Worm (Caenorhabditis elegans) whole organism, young adult: ENCODE results near the gene msp-40.
A peak's percentile ranks its signal among the peaks of the same experiment; 100 is the strongest.

Experiments
- B0336.3 ChIP-seq: fragments of 200-800 bp; sonication (Bioruptor generic); IDR thresholded peaks from 2 replicates; pipeline ENCODE4 v1.3.6; 2022; ENCODE audit warnings: missing genetic modification characterization, missing compliant biosample characterization
- D2030.7 ChIP-seq: fragments of 200-800 bp; sonication (Bioruptor generic); IDR thresholded peaks from 2 replicates; pipeline ENCODE4 v1.3.6; 2022; ENCODE audit warnings: missing genetic modification reagents, missing genetic modification characterization, missing compliant biosample characterization
- F33H1.4 ChIP-seq: fragments of 200-800 bp; sonication (Bioruptor generic); IDR thresholded peaks from 2 replicates; pipeline ENCODE4 v1.3.6; 2022; ENCODE audit warnings: missing genetic modification reagents, missing genetic modification characterization, missing compliant biosample characterization
- F49E8.2 ChIP-seq: sonication (generic microtip); optimal IDR thresholded peaks from 3 replicates; lab custom pipeline; 2017; ENCODE audit warnings: missing genetic modification characterization, mild to moderate bottlenecking, missing compliant biosample characterization, antibody characterized with exemption, moderate library complexity; ENCODE audit not compliant: insufficient read depth
- Y53G8AR.9 ChIP-seq: fragments of 200-800 bp; sonication (Bioruptor generic); conservative IDR thresholded peaks from 2 replicates; pipeline ENCODE4 v1.3.6; 2022; ENCODE audit warnings: missing genetic modification reagents, missing genetic modification characterization, missing compliant biosample characterization
- Y56A3A.18 ChIP-seq: fragments of 200-800 bp; sonication (Bioruptor generic); IDR thresholded peaks from 2 replicates; pipeline ENCODE4 v1.3.6; 2022; ENCODE audit warnings: missing genetic modification reagents, missing genetic modification characterization, missing compliant biosample characterization
- Y67H2A.10 ChIP-seq: fragments of 200-800 bp; sonication (Bioruptor generic); conservative IDR thresholded peaks from 2 replicates; pipeline ENCODE4 v1.3.6; 2022; ENCODE audit warnings: missing genetic modification reagents, missing genetic modification characterization, missing compliant biosample characterization
- ama-1 ChIP-seq, 3 experiments: fragments of 150-350 bp in 1 of 3; sonication (generic microtip) in 2 of 3; optimal IDR thresholded peaks; 2 replicates each; lab custom pipeline; 2014 to 2018; ENCODE audit warnings: missing biosample characterization in 2 of 3, missing genetic modification characterization in 2 of 3, missing genetic modification reagents in 2 of 3
- atf-7 ChIP-seq: sonication (generic microtip); optimal IDR thresholded peaks from 2 replicates; lab custom pipeline; 2017; ENCODE audit warnings: mild to moderate bottlenecking, missing genetic modification characterization, missing compliant biosample characterization
- athp-1 ChIP-seq: sonication (generic microtip); optimal IDR thresholded peaks from 2 replicates; lab custom pipeline; 2017; ENCODE audit warnings: mild to moderate bottlenecking, missing genetic modification characterization, missing compliant biosample characterization
- cebp-1 ChIP-seq, 2 experiments: fragments of 200-800 bp in 1 of 2; sonication (Bioruptor generic) in 1 of 2; sonication (generic microtip) in 1 of 2; IDR thresholded peaks in 1 of 2; optimal IDR thresholded peaks in 1 of 2; 2 replicates each; pipeline versions ENCODE4 v1.3.6 to Lab custom; 2017 to 2022; ENCODE audit warnings: missing compliant biosample characterization in 2 of 2, missing genetic modification characterization in 2 of 2, mild to moderate bottlenecking in 1 of 2, missing genetic modification reagents in 1 of 2, moderate library complexity in 1 of 2
- cebp-2 ChIP-seq: fragments of 200-800 bp; sonication (Bioruptor generic); IDR thresholded peaks from 2 replicates; pipeline ENCODE4 v1.3.6; 2022; ENCODE audit warnings: missing genetic modification characterization, missing compliant biosample characterization
- ceh-40 ChIP-seq: fragments of 200-800 bp; sonication (Bioruptor generic); IDR thresholded peaks from 2 replicates; pipeline ENCODE4 v1.3.6; 2022; ENCODE audit warnings: missing genetic modification characterization, missing compliant biosample characterization
- dox-1 ChIP-seq: fragments of 200-800 bp; sonication (Bioruptor generic); IDR thresholded peaks from 2 replicates; pipeline ENCODE4 v1.3.6; 2022; ENCODE audit warnings: missing genetic modification reagents, missing genetic modification characterization, missing compliant biosample characterization
- efl-1 ChIP-seq: fragments of 150-350 bp; optimal IDR thresholded peaks from 2 replicates; lab custom pipeline; 2014; ENCODE audit warnings: missing biosample characterization, missing genetic modification reagents, missing genetic modification characterization
- egl-18 ChIP-seq: fragments of 200-800 bp; sonication (Bioruptor generic); IDR thresholded peaks from 2 replicates; pipeline ENCODE4 v1.3.6; 2022; ENCODE audit warnings: missing genetic modification reagents, missing genetic modification characterization, missing compliant biosample characterization
- egrh-3 ChIP-seq: fragments of 200-800 bp; sonication (Bioruptor generic); IDR thresholded peaks from 2 replicates; pipeline ENCODE4 v1.3.6; 2022; ENCODE audit warnings: missing genetic modification reagents, missing genetic modification characterization, missing compliant biosample characterization
- ekl-4 ChIP-seq: fragments of 200-800 bp; sonication (Bioruptor generic); IDR thresholded peaks from 2 replicates; pipeline ENCODE4 v1.3.6; 2022; ENCODE audit warnings: missing genetic modification reagents, missing genetic modification characterization, missing compliant biosample characterization
- ets-4 ChIP-seq: fragments of 200-800 bp; sonication (Bioruptor generic); optimal IDR thresholded peaks from 2 replicates; lab custom pipeline; 2018; ENCODE audit warnings: mild to moderate bottlenecking, missing genetic modification characterization, missing compliant biosample characterization
- fkh-3 ChIP-seq: sonication (generic microtip); optimal IDR thresholded peaks from 2 replicates; lab custom pipeline; 2016; ENCODE audit warnings: mild to moderate bottlenecking, missing genetic modification characterization, missing compliant biosample characterization
- hmg-1.2 ChIP-seq: fragments of 200-800 bp; sonication (Bioruptor generic); IDR thresholded peaks from 2 replicates; pipeline ENCODE4 v1.3.6; 2022; ENCODE audit warnings: missing genetic modification reagents, missing genetic modification characterization, missing compliant biosample characterization
- let-607 ChIP-seq, 2 experiments: fragments of 200-800 bp in 1 of 2; sonication (Bioruptor generic) in 1 of 2; sonication (generic microtip) in 1 of 2; optimal IDR thresholded peaks; 2 replicates each; lab custom pipeline; 2016 to 2018; ENCODE audit warnings: mild to moderate bottlenecking in 2 of 2, missing compliant biosample characterization in 2 of 2, missing genetic modification characterization in 2 of 2, moderate library complexity in 2 of 2, missing genotype in 1 of 2
- lin-35 ChIP-seq, 3 experiments: fragments of 150-350 bp in 2 of 3; sonication (generic microtip) in 1 of 3; optimal IDR thresholded peaks; 2 replicates each; lab custom pipeline; 2014 to 2018; ENCODE audit warnings: missing biosample characterization in 3 of 3, missing genetic modification characterization in 3 of 3, missing genetic modification reagents in 3 of 3
- lin-54 ChIP-seq: fragments of 200-800 bp; sonication (Bioruptor generic); optimal IDR thresholded peaks from 2 replicates; lab custom pipeline; 2018; ENCODE audit warnings: mild to moderate bottlenecking, missing genetic modification characterization, missing compliant biosample characterization
- madf-10 ChIP-seq: sonication (generic microtip); optimal IDR thresholded peaks from 2 replicates; lab custom pipeline; 2016; ENCODE audit warnings: mild to moderate bottlenecking, missing genetic modification characterization, missing compliant biosample characterization
- madf-3 ChIP-seq: fragments of 200-800 bp; sonication (Bioruptor generic); IDR thresholded peaks from 2 replicates; pipeline ENCODE4 v1.3.6; 2022; ENCODE audit warnings: missing genetic modification reagents, missing genetic modification characterization, missing compliant biosample characterization
- madf-6 ChIP-seq: fragments of 200-800 bp; sonication (Bioruptor generic); IDR thresholded peaks from 2 replicates; pipeline ENCODE4 v1.3.6; 2022; ENCODE audit warnings: missing genetic modification reagents, missing genetic modification characterization, missing compliant biosample characterization
- mcd-1 ChIP-seq: fragments of 200-800 bp; sonication (Bioruptor generic); IDR thresholded peaks from 2 replicates; pipeline ENCODE4 v1.3.6; 2022; ENCODE audit warnings: missing genetic modification reagents, missing genetic modification characterization, missing compliant biosample characterization
- mel-28 ChIP-seq: sonication (generic microtip); optimal IDR thresholded peaks from 2 replicates; lab custom pipeline; 2016; ENCODE audit warnings: borderline replicate concordance, mild to moderate bottlenecking, missing genetic modification characterization, missing compliant biosample characterization
- nfyb-1 ChIP-seq: fragments of 200-800 bp; sonication (Bioruptor generic); IDR thresholded peaks from 2 replicates; pipeline ENCODE4 v1.3.6; 2022; ENCODE audit warnings: missing genetic modification reagents, missing genetic modification characterization, missing compliant biosample characterization
- nhr-80 ChIP-seq: sonication (generic microtip); optimal IDR thresholded peaks from 2 replicates; lab custom pipeline; 2016; ENCODE audit warnings: missing genetic modification characterization, missing compliant biosample characterization
- nhr-90 ChIP-seq: sonication (generic microtip); optimal IDR thresholded peaks from 2 replicates; lab custom pipeline; 2016; ENCODE audit warnings: missing genotype, mild to moderate bottlenecking, missing genetic modification characterization, missing compliant biosample characterization
- rcor-1 ChIP-seq: fragments of 200-800 bp; sonication (Bioruptor generic); IDR thresholded peaks from 2 replicates; pipeline ENCODE4 v1.3.6; 2022; ENCODE audit warnings: missing genetic modification reagents, missing genetic modification characterization, missing compliant biosample characterization
- repo-1 ChIP-seq: sonication (generic microtip); optimal IDR thresholded peaks from 2 replicates; lab custom pipeline; 2017; ENCODE audit warnings: mild to moderate bottlenecking, missing genetic modification characterization, missing compliant biosample characterization
- tbp1 ChIP-seq: fragments of 200-800 bp; sonication (Bioruptor generic); optimal IDR thresholded peaks from 2 replicates; lab custom pipeline; 2018; ENCODE audit warnings: mild to moderate bottlenecking, missing genetic modification characterization, missing compliant biosample characterization
- tlf-1 ChIP-seq: fragments of 200-800 bp; sonication (Bioruptor generic); optimal IDR thresholded peaks from 2 replicates; lab custom pipeline; 2018; ENCODE audit warnings: mild to moderate bottlenecking, missing genetic modification characterization, missing compliant biosample characterization
- zfh-2 ChIP-seq: fragments of 200-800 bp; sonication (Bioruptor generic); conservative IDR thresholded peaks from 2 replicates; pipeline ENCODE4 v1.3.6; 2022; ENCODE audit warnings: missing genetic modification reagents, missing genetic modification characterization, missing compliant biosample characterization
- ztf-18 ChIP-seq: sonication (generic microtip); optimal IDR thresholded peaks from 2 replicates; lab custom pipeline; 2016; ENCODE audit warnings: missing genotype, mild to moderate bottlenecking, missing genetic modification characterization, missing compliant biosample characterization
- ztf-26 ChIP-seq: sonication (generic microtip); optimal IDR thresholded peaks from 2 replicates; lab custom pipeline; 2017; ENCODE audit warnings: missing genetic modification characterization, missing compliant biosample characterization
- ztf-28 ChIP-seq: fragments of 200-800 bp; sonication (Bioruptor generic); IDR thresholded peaks from 2 replicates; pipeline ENCODE4 v1.3.6; 2022; ENCODE audit warnings: missing genetic modification reagents, missing genetic modification characterization, missing compliant biosample characterization
- ztf-3 ChIP-seq: fragments of 200-800 bp; sonication (Bioruptor generic); optimal IDR thresholded peaks from 2 replicates; lab custom pipeline; 2018; ENCODE audit warnings: mild to moderate bottlenecking, missing genetic modification characterization, missing compliant biosample characterization

msp-40 gene

DNA sequence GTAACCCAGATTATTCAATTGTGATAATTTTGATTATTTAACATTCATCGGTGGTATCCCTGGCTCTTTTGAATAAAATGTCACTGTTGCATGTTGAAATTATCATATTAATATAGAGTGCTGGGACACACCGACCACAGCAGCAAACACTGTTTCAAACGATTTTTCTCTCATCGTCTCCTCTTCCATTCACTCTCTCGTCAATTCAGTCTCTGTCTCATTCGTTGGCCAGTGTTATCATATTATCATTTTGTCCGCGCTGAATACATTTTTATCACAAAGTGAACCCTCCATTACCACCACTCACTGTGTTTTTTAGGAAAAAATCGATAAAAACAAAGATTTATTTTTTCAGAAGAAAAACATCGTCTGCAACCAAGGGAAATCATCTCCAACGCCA lies 31.9 kb downstream of the msp-40 start:
- peak; percentile 15 for TF ChIP-seq tbp1 (GFP tag; lab: Kevin White, UChicago)
- TF ChIP-seq F33H1.4 (GFP tag; lab: Robert Waterston, UW) = no peak
- TF ChIP-seq madf-10 (tag; lab: Kevin White, UChicago) = no peak
- TF ChIP-seq cebp-1 (GFP tag; IDR thresholded peaks at IDR 0.05; lab: Robert Waterston, UW) = no peak
- peak; percentile 14 for TF ChIP-seq cebp-1 (tag; optimal IDR thresholded peaks at IDR 0.05; lab: Kevin White, UChicago)
- no peak for TF ChIP-seq mcd-1
- TF ChIP-seq ets-4 = peak; percentile 36
- TF ChIP-seq Y56A3A.18 = no peak
- peak; percentile 54; the same call in 1 of the 2 replicates for TF ChIP-seq dox-1 (GFP tag; lab: Robert Waterston, UW)
- TF ChIP-seq lin-54 (GFP tag; lab: Kevin White, UChicago) = peak; percentile 21
- peak; percentile 89 for TF ChIP-seq nhr-80 (tag; lab: Kevin White, UChicago)
- peak; percentile 15 for TF ChIP-seq ztf-18 (tag; lab: Kevin White, UChicago)

DNA sequence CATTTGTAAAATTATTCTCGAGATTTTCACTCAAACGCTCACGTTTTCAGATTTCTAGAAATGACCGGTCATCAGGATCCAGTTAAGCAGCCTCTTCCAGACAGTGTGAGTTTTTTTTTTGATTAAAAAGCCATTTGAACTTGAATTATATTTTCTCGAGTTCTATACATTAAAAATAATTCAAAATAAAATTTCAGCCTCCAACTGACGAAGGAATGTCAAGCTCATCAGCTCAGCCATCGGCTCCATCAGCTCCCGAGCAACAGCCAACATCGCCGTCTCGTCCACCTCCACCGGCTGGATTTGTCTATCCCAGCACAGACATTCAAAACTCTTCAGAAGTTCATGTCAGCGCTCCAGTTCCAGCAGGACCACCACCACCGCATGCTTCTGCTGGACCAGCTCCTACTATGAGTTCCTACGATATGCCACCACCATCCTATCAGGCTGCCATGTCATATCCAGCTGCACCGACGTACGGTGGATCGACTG lies 32.7 kb downstream of the msp-40 start, which contains the start of gene F11G11.5:
Gene F11G11.5 (plus strand): TSS at position 51 of the 492 bp plus-strand sequence.
- peak; percentile 16 for TF ChIP-seq tlf-1 (GFP tag; lab: Kevin White, UChicago)
- TF ChIP-seq dox-1 (GFP tag; lab: Robert Waterston, UW) = no peak
- TF ChIP-seq nfyb-1 (GFP tag; lab: Robert Waterston, UW) = peak; percentile 75; the same call in 1 of the 2 replicates
- TF ChIP-seq Y53G8AR.9 (GFP tag; lab: Robert Waterston, UW) = no peak
- peak; percentile 41; the same call in 1 of the 2 replicates for TF ChIP-seq mcd-1
- TF ChIP-seq let-607 (tag; optimal IDR thresholded peaks at IDR 0.05; lab: Kevin White, UChicago) = peak in 1 of 2 experiments; percentile 21
- TF ChIP-seq ztf-26 (tag; lab: Kevin White, UChicago) = no peak
- no peak for TF ChIP-seq F49E8.2 (tag; lab: Kevin White, UChicago)
- TF ChIP-seq cebp-2 (GFP tag; lab: Robert Waterston, UW) = 0 out of 2 replicates have a peak, but pooled peaks have one; percentile 47
- TF ChIP-seq ztf-3 (GFP tag; lab: Kevin White, UChicago) = no peak
- TF ChIP-seq ztf-28 (GFP tag; lab: Robert Waterston, UW) = 0 out of 2 replicates have a peak, but pooled peaks have one; percentile 16
- TF ChIP-seq Y56A3A.18 = no peak
- TF ChIP-seq Y67H2A.10 (GFP tag; lab: Robert Waterston, UW) = no peak
- no peak for TF ChIP-seq ceh-40 (GFP tag; lab: Robert Waterston, UW)
- TF ChIP-seq nhr-90 (tag; lab: Kevin White, UChicago) = peak; percentile 19
- TF ChIP-seq athp-1 (tag; lab: Kevin White, UChicago) = peak; percentile 48
- TF ChIP-seq ama-1 (optimal IDR thresholded peaks at IDR 0.05; lab: Kevin White, UChicago) = peak; percentile 7
- no peak for TF ChIP-seq ama-1 (GFP tag; optimal IDR thresholded peaks at IDR 0.05; lab: Kevin White, UChicago)
- TF ChIP-seq B0336.3 = peak; percentile 59; the same call in 1 of the 2 replicates
- TF ChIP-seq egl-18 (GFP tag; lab: Robert Waterston, UW) = no peak
- TF ChIP-seq madf-3 (GFP tag; lab: Robert Waterston, UW) = 0 out of 2 replicates have a peak, but pooled peaks have one; percentile 3
- no peak for TF ChIP-seq mel-28
- TF ChIP-seq D2030.7 (GFP tag; lab: Robert Waterston, UW) = no peak
- peak; percentile 26; the same call in 1 of the 2 replicates for TF ChIP-seq egrh-3 (GFP tag; lab: Robert Waterston, UW)
- peak; percentile 32 for TF ChIP-seq repo-1 (tag; lab: Kevin White, UChicago)
- TF ChIP-seq ekl-4 (GFP tag; lab: Robert Waterston, UW) = peak; percentile 35; the same call in 1 of the 2 replicates
- 0 out of 2 replicates have a peak, but pooled peaks have one; percentile 22 for TF ChIP-seq madf-6 (GFP tag; lab: Robert Waterston, UW)
- TF ChIP-seq zfh-2 (GFP tag; lab: Robert Waterston, UW) = peak; percentile 86
- 0 out of 2 replicates have a peak, but pooled peaks have one; percentile 13 for TF ChIP-seq hmg-1.2 (GFP tag; lab: Robert Waterston, UW)
- no peak for TF ChIP-seq lin-35 (GFP tag; optimal IDR thresholded peaks at IDR 0.05; lab: Kevin White, UChicago)
- TF ChIP-seq F33H1.4 (GFP tag; lab: Robert Waterston, UW) = no peak
- TF ChIP-seq atf-7 (tag; lab: Kevin White, UChicago) = peak; percentile 8
- TF ChIP-seq rcor-1 (GFP tag; lab: Robert Waterston, UW) = no peak
- peak; percentile 40 for TF ChIP-seq fkh-3 (tag; lab: Kevin White, UChicago)
- TF ChIP-seq cebp-1 (GFP tag; IDR thresholded peaks at IDR 0.05; lab: Robert Waterston, UW) = no peak
- TF ChIP-seq cebp-1 (tag; optimal IDR thresholded peaks at IDR 0.05; lab: Kevin White, UChicago) = peak; percentile 24
- TF ChIP-seq efl-1 = no peak
- TF ChIP-seq, all 124 proteins: peak for 20
